Worm (Caenorhabditis elegans): ENCODE data around the gene ugt-32.

Gene ugt-32

ce11 chrV:3799737-3800136 lies 44.1 kb downstream of the ugt-32 start:
- TF ChIP-seq snpc-4 (tag; optimal IDR thresholded peaks at IDR 0.05): no peak
- no peak for TF ChIP-seq cey-2 (tag; optimal IDR thresholded peaks at IDR 0.05; ENCODE audit: borderline replicate concordance, insufficient read depth)
- peak in 1 of 2 experiments; percentile 90 for TF ChIP-seq unc-62 (GFP tag; optimal IDR thresholded peaks at IDR 0.05 in 1 of 2)
- TF ChIP-seq unc-62 (tag; optimal IDR thresholded peaks at IDR 0.05): no peak
- TF ChIP-seq ceh-32 (tag; optimal IDR thresholded peaks at IDR 0.05; ENCODE audit: poor library complexity): no peak
